Worm (Caenorhabditis elegans): Measurements from ENCODE around the gene T26C12.3.

- TF ChIP-seq Y22D7AL.16 (tag; optimal IDR thresholded peaks at IDR 0.05) (no peak), ceh-45 (GFP tag; IDR thresholded peaks at IDR 0.05) (no peak), nhr-232 (tag; optimal IDR thresholded peaks at IDR 0.05) (no peak), ama-1 (optimal IDR thresholded peaks at IDR 0.05) (no peak), ceh-18 (tag; optimal IDR thresholded peaks at IDR 0.05) (peak; percentile 65), tbx-7 (tag; optimal IDR thresholded peaks at IDR 0.05) (no peak), pha-4 (tag; optimal IDR thresholded peaks at IDR 0.05) (no peak), F13H6.1 (tag; optimal IDR thresholded peaks at IDR 0.05) (no peak), C08G9.2 (tag; optimal IDR thresholded peaks at IDR 0.05) (no peak)
Measured at ce11 chrIV:3311243-3311642, 38.0 kb upstream of the T26C12.3 start, which contains the start of gene zip-11.
